Worm (Caenorhabditis elegans) whole organism, L1 larva: ENCODE results near the gene fbxa-10.

Experiments used
- C16A3.4 ChIP-seq: fragments of 150-350 bp; optimal IDR thresholded peaks from 2 replicates; lab custom pipeline; 2014; ENCODE audit warnings: missing biosample characterization, missing genetic modification characterization
- F16B12.6 ChIP-seq: fragments of 150-350 bp; optimal IDR thresholded peaks from 2 replicates; lab custom pipeline; 2014; ENCODE audit warnings: missing biosample characterization, missing genetic modification characterization
- Y116A8C.19 ChIP-seq: sonication (generic microtip); optimal IDR thresholded peaks from 2 replicates; lab custom pipeline; 2016; ENCODE audit warnings: missing compliant biosample characterization, missing genetic modification characterization, borderline replicate concordance
- aha-1 ChIP-seq: fragments of 150-350 bp; optimal IDR thresholded peaks from 2 replicates; lab custom pipeline; 2014; ENCODE audit warnings: missing biosample characterization, missing genetic modification characterization
- aly-2 ChIP-seq: fragments of 150-350 bp; optimal IDR thresholded peaks from 2 replicates; lab custom pipeline; 2014; ENCODE audit warnings: missing biosample characterization, missing genetic modification characterization
- blmp-1 ChIP-seq: fragments of 150-350 bp; optimal IDR thresholded peaks from 2 replicates; lab custom pipeline; 2014; ENCODE audit warnings: missing biosample characterization, missing genetic modification characterization
- ceh-82 ChIP-seq, 3 experiments: fragments of 150-350 bp in 1 of 3; sonication (generic microtip) in 2 of 3; optimal IDR thresholded peaks; 2 replicates each; lab custom pipeline; 2014 to 2017; ENCODE audit warnings: missing biosample characterization in 3 of 3, missing genetic modification characterization in 3 of 3
- ces-1 ChIP-seq: fragments of 150-350 bp; optimal IDR thresholded peaks from 2 replicates; lab custom pipeline; 2014; ENCODE audit warnings: missing biosample characterization, missing genetic modification reagents, missing genetic modification characterization
- dpl-1 ChIP-seq, 3 experiments: fragments of 150-350 bp in 2 of 3; sonication (generic microtip) in 1 of 3; optimal IDR thresholded peaks; 2 replicates each; lab custom pipeline; 2014 to 2017; ENCODE audit warnings: missing biosample characterization in 3 of 3, missing genetic modification characterization in 3 of 3, missing genetic modification reagents in 3 of 3
- efl-1 ChIP-seq, 4 experiments: fragments of 150-350 bp; optimal IDR thresholded peaks in 3 of 4; peaks in 1 of 4; 1 replicate in 1 of 4; 2 replicates in 3 of 4; lab custom pipeline; 2014; ENCODE audit warnings: missing biosample characterization in 2 of 4, missing genetic modification characterization in 2 of 4, missing genetic modification reagents in 2 of 4
- egl-13 ChIP-seq: sonication (generic microtip); optimal IDR thresholded peaks from 2 replicates; lab custom pipeline; 2016; ENCODE audit warnings: missing genotype, missing genetic modification reagents, missing genetic modification characterization, missing compliant biosample characterization
- elt-2 ChIP-seq: sonication (generic microtip); optimal IDR thresholded peaks from 2 replicates; lab custom pipeline; 2016; ENCODE audit warnings: missing genetic modification characterization, mild to moderate bottlenecking, inconsistent platforms, missing compliant biosample characterization, missing genetic modification reagents
- elt-3 ChIP-seq, 6 experiments: fragments of 150-350 bp in 1 of 6; sonication (generic microtip); optimal IDR thresholded peaks; 2 replicates each; lab custom pipeline; 2017 to 2018; ENCODE audit warnings: missing biosample characterization in 6 of 6, missing genetic modification characterization in 6 of 6, inconsistent platforms in 1 of 6
- ets-5 ChIP-seq: fragments of 200-800 bp; sonication (Bioruptor generic); IDR thresholded peaks from 2 replicates; pipeline ENCODE4 v1.3.6; 2022; ENCODE audit warnings: missing genetic modification characterization, missing compliant biosample characterization
- fkh-10 ChIP-seq: sonication (generic microtip); optimal IDR thresholded peaks from 2 replicates; lab custom pipeline; 2017; ENCODE audit warnings: missing biosample characterization, missing genetic modification reagents, missing genetic modification characterization
- grh-1 ChIP-seq: fragments of 200-800 bp; sonication (Bioruptor generic); IDR thresholded peaks from 2 replicates; pipeline ENCODE4 v1.3.6; 2022; ENCODE audit warnings: missing genetic modification reagents, missing genetic modification characterization, missing compliant biosample characterization
- hlh-17 ChIP-seq: fragments of 200-800 bp; sonication (Bioruptor generic); optimal IDR thresholded peaks from 2 replicates; lab custom pipeline; 2018; ENCODE audit warnings: missing genetic modification characterization, mild to moderate bottlenecking, missing compliant biosample characterization, moderate library complexity, borderline replicate concordance
- hlh-4 ChIP-seq: sonication (generic microtip); optimal IDR thresholded peaks from 2 replicates; lab custom pipeline; 2016; ENCODE audit warnings: mild to moderate bottlenecking, missing genetic modification characterization, missing compliant biosample characterization
- irx-1 ChIP-seq: sonication (generic microtip); optimal IDR thresholded peaks from 2 replicates; lab custom pipeline; 2016; ENCODE audit warnings: missing genetic modification characterization, missing compliant biosample characterization
- lin-14 ChIP-seq: fragments of 200-800 bp; sonication (Bioruptor generic); optimal IDR thresholded peaks from 2 replicates; lab custom pipeline; 2018; ENCODE audit warnings: mild to moderate bottlenecking, missing genetic modification characterization, moderate library complexity, missing compliant biosample characterization
- lin-15B ChIP-seq: fragments of 150-350 bp; sonication (generic microtip); optimal IDR thresholded peaks from 3 replicates; lab custom pipeline; 2014; ENCODE audit warnings: missing biosample characterization, missing genetic modification characterization
- lin-35 ChIP-seq, 2 experiments: fragments of 150-350 bp; optimal IDR thresholded peaks; 2 replicates each; lab custom pipeline; 2014; ENCODE audit warnings: missing biosample characterization in 2 of 2, missing genetic modification characterization in 2 of 2, missing genetic modification reagents in 2 of 2
- lin-39 ChIP-seq: fragments of 150-350 bp; optimal IDR thresholded peaks from 2 replicates; lab custom pipeline; 2014; ENCODE audit warnings: missing biosample characterization, missing genetic modification reagents, missing genetic modification characterization
- lsy-2 ChIP-seq, 2 experiments: fragments of 150-350 bp; optimal IDR thresholded peaks; 2 replicates each; lab custom pipeline; 2014; ENCODE audit warnings: missing biosample characterization in 2 of 2, missing genetic modification characterization in 2 of 2
- mdl-1 ChIP-seq, 2 experiments: fragments of 150-350 bp; optimal IDR thresholded peaks; 2 replicates each; lab custom pipeline; 2014 to 2017; ENCODE audit warnings: missing biosample characterization in 2 of 2, missing genetic modification characterization in 2 of 2, inconsistent platforms in 1 of 2
- mep-1 ChIP-seq: fragments of 150-350 bp; optimal IDR thresholded peaks from 2 replicates; lab custom pipeline; 2014; ENCODE audit warnings: missing biosample characterization, missing genetic modification characterization
- nhr-12 ChIP-seq: sonication (generic microtip); optimal IDR thresholded peaks from 2 replicates; lab custom pipeline; 2017; ENCODE audit warnings: missing biosample characterization, missing genetic modification characterization
- nhr-19 ChIP-seq: fragments of 200-800 bp; sonication (Bioruptor generic); conservative IDR thresholded peaks from 2 replicates; pipeline ENCODE4 v1.3.6; 2022; ENCODE audit warnings: missing genetic modification characterization, missing compliant biosample characterization
- nhr-20 ChIP-seq: sonication (generic microtip); optimal IDR thresholded peaks from 2 replicates; lab custom pipeline; 2016; ENCODE audit warnings: mild to moderate bottlenecking, missing genetic modification characterization, missing compliant biosample characterization
- nhr-47 ChIP-seq: sonication (generic microtip); optimal IDR thresholded peaks from 2 replicates; lab custom pipeline; 2016; ENCODE audit warnings: mild to moderate bottlenecking, missing genetic modification characterization, moderate library complexity, missing compliant biosample characterization
- nhr-71 ChIP-seq: sonication (generic microtip); optimal IDR thresholded peaks from 2 replicates; lab custom pipeline; 2016; ENCODE audit warnings: mild to moderate bottlenecking, missing genetic modification characterization, moderate library complexity, missing compliant biosample characterization
- nhr-76 ChIP-seq: sonication (generic microtip); optimal IDR thresholded peaks from 2 replicates; lab custom pipeline; 2017; ENCODE audit warnings: missing biosample characterization, missing genetic modification characterization
- pag-3 ChIP-seq: sonication (generic microtip); optimal IDR thresholded peaks from 2 replicates; lab custom pipeline; 2017; ENCODE audit warnings: missing genetic modification characterization, mild to moderate bottlenecking, missing compliant biosample characterization, antibody characterized with exemption, borderline replicate concordance; ENCODE audit not compliant: insufficient read depth
- snpc-4 ChIP-seq: fragments of 150-350 bp; optimal IDR thresholded peaks from 2 replicates; lab custom pipeline; 2014; ENCODE audit warnings: missing biosample characterization, missing genetic modification characterization
- snu-23 ChIP-seq: sonication (generic microtip); optimal IDR thresholded peaks from 2 replicates; lab custom pipeline; 2016; ENCODE audit warnings: missing genetic modification characterization, missing compliant biosample characterization
- swsn-7 ChIP-seq: sonication (generic microtip); optimal IDR thresholded peaks from 2 replicates; lab custom pipeline; 2016; ENCODE audit warnings: missing genetic modification characterization, missing compliant biosample characterization
- xbp-1 ChIP-seq: sonication (generic microtip); optimal IDR thresholded peaks from 2 replicates; lab custom pipeline; 2016; ENCODE audit warnings: missing genetic modification characterization, missing compliant biosample characterization
- zag-1 ChIP-seq: fragments of 150-350 bp; optimal IDR thresholded peaks from 2 replicates; lab custom pipeline; 2014; ENCODE audit warnings: missing biosample characterization, missing genetic modification characterization
- ztf-11 ChIP-seq, 2 experiments: sonication (generic microtip); optimal IDR thresholded peaks; 2 replicates each; lab custom pipeline; 2016 to 2017; ENCODE audit warnings: missing genetic modification characterization in 2 of 2, missing biosample characterization in 1 of 2, missing compliant biosample characterization in 1 of 2

fbxa-10 gene

DNA sequence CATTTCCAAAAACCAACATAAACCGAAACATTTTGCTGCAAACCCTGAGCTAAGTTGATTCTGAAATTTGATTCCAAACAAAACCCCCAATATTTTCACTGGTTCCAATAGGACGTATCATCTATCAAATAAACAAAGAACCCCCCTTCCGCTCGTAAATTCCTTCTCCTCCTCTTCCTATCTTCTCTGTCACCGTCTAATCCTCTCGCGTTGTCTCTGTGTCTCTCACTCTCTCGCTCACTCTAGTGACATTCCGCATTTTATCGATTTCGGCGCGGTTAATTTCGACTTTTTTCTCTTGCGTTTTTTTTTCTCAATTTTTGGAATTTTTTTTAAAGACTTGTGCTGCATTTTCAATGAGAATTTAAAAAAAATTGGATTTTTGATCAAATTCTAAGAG, 29.8 kb downstream of the fbxa-10 start (continued):
- TF ChIP-seq dpl-1 (GFP tag; optimal IDR thresholded peaks at IDR 0.05; lab: Kevin White, UChicago): peak; percentile 0 to 3 (median 2)
- peak in 1 of 2 experiments; percentile 15 for TF ChIP-seq mdl-1 (tag; optimal IDR thresholded peaks at IDR 0.05; lab: Kevin White, UChicago)
- peak in 2 of 6 experiments; percentile 4 to 47 for TF ChIP-seq elt-3 (tag; optimal IDR thresholded peaks at IDR 0.05; lab: Kevin White, UChicago)
- peak; percentile 49 for TF ChIP-seq blmp-1
- peak; percentile 62 for TF ChIP-seq snu-23 (GFP tag; lab: Kevin White, UChicago)
- peak; percentile 13 to 68 (median 40) for TF ChIP-seq ceh-82 (tag; optimal IDR thresholded peaks at IDR 0.05; lab: Kevin White, UChicago)
- no peak for TF ChIP-seq nhr-47 (tag; lab: Kevin White, UChicago)
- peak; percentile 79 for TF ChIP-seq lin-14 (GFP tag; lab: Kevin White, UChicago)
- TF ChIP-seq ztf-11 (tag; optimal IDR thresholded peaks at IDR 0.05; lab: Kevin White, UChicago): no peak

ce11 chrIII:982961-983360, 30.8 kb downstream of the fbxa-10 start, which contains the start of gene tbc-10:
tbc-10 (plus strand) TSS chrIII:983261.
- no peak for TF ChIP-seq F16B12.6
- TF ChIP-seq C16A3.4 (tag; lab: Kevin White, UChicago): no peak
- no peak for TF ChIP-seq snu-23 (GFP tag; lab: Kevin White, UChicago)
- no peak for TF ChIP-seq zag-1 (tag; lab: Kevin White, UChicago)

- TF ChIP-seq lin-15B (tag; lab: Kevin White, UChicago): no peak
- no peak for TF ChIP-seq blmp-1
- TF ChIP-seq fkh-10: peak; percentile 68
- TF ChIP-seq ces-1 (GFP tag; lab: Kevin White, UChicago): peak; percentile 79
- no peak for TF ChIP-seq efl-1 (optimal IDR thresholded peaks at IDR 0.05; lab: Kevin White, UChicago)
- TF ChIP-seq efl-1 (GFP tag; optimal IDR thresholded peaks at IDR 0.05 in 1 of 2; lab: Kevin White, UChicago): no peak
- peak; percentile 72 for TF ChIP-seq lin-14 (GFP tag; lab: Kevin White, UChicago)
- TF ChIP-seq aha-1 (tag; lab: Kevin White, UChicago): no peak
- TF ChIP-seq dpl-1 (GFP tag; optimal IDR thresholded peaks at IDR 0.05; lab: Kevin White, UChicago): peak in 1 of 3 experiments; percentile 5
These were observed 37.4 kb downstream of the fbxa-10 start for ce11 chrIII:989558-989957.

ce11 chrIII:991581-991980, 39.4 kb downstream of the fbxa-10 start, which contains the start of gene trp-2:
trp-2 (plus strand) TSS chrIII:991881.
- TF ChIP-seq Y116A8C.19 (tag; lab: Kevin White, UChicago): no peak
- TF ChIP-seq blmp-1: no peak
- no peak for TF ChIP-seq ceh-82 (tag; optimal IDR thresholded peaks at IDR 0.05; lab: Kevin White, UChicago)
- no peak for TF ChIP-seq ets-5 (GFP tag; lab: Robert Waterston, UW)
- no peak for TF ChIP-seq mep-1 (tag; lab: Kevin White, UChicago)
- TF ChIP-seq lsy-2 (tag; optimal IDR thresholded peaks at IDR 0.05; lab: Kevin White, UChicago): no peak
- TF ChIP-seq mdl-1 (tag; optimal IDR thresholded peaks at IDR 0.05; lab: Kevin White, UChicago): no peak
- no peak for TF ChIP-seq F16B12.6
- TF ChIP-seq nhr-47 (tag; lab: Kevin White, UChicago): no peak
- no peak for TF ChIP-seq swsn-7 (tag; lab: Kevin White, UChicago)

- TF ChIP-seq nhr-19: no peak
- no peak for TF ChIP-seq irx-1 (tag; lab: Kevin White, UChicago)
- no peak for TF ChIP-seq nhr-12 (tag; lab: Kevin White, UChicago)
- TF ChIP-seq egl-13 (tag; lab: Kevin White, UChicago): no peak
- TF ChIP-seq pag-3 (tag; lab: Kevin White, UChicago): no peak
These were observed 44.4 kb downstream of the fbxa-10 start for ce11 chrIII:996564-996963.

DNA sequence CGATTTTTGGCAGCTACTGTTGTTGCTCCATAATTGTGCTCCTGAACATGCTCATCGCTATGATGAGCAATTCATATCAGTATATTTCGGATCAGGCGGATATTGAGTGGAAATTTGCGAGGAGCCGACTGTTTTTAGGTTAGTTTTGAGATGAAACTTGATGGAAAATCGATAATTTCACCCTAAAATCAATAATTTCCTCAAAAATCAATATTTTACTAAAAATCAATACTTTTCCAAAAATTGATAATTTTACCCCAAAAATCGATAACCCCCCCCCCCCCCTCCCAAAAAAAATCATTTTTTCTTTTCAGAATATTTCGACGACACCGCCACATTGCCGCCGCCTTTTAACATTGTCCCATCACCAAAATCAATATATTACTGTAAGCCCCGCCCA, 46.7 kb downstream of the fbxa-10 start:
- no peak for TF ChIP-seq nhr-76 (tag; lab: Kevin White, UChicago)
- TF ChIP-seq grh-1 (GFP tag; lab: Robert Waterston, UW): no peak
- TF ChIP-seq nhr-20 (tag; lab: Kevin White, UChicago): no peak
- no peak for TF ChIP-seq lin-39 (tag; lab: Kevin White, UChicago)
- no peak for TF ChIP-seq blmp-1
- no peak for TF ChIP-seq aly-2 (tag; lab: Kevin White, UChicago)
- TF ChIP-seq elt-2: no peak
- no peak for TF ChIP-seq lin-15B (tag; lab: Kevin White, UChicago)
- TF ChIP-seq hlh-4: no peak
- TF ChIP-seq hlh-17: no peak
- TF ChIP-seq fkh-10: no peak
- TF ChIP-seq snpc-4 (tag; lab: Kevin White, UChicago): no peak
- TF ChIP-seq egl-13 (tag; lab: Kevin White, UChicago): no peak
- no peak for TF ChIP-seq lin-35 (GFP tag; optimal IDR thresholded peaks at IDR 0.05; lab: Kevin White, UChicago)
- no peak for TF ChIP-seq nhr-71 (tag; lab: Kevin White, UChicago)
- no peak for TF ChIP-seq ztf-11 (tag; optimal IDR thresholded peaks at IDR 0.05; lab: Kevin White, UChicago)
- no peak for TF ChIP-seq xbp-1
